Worm (Caenorhabditis elegans) whole organism, L2 larva: ENCODE data around the gene H02F09.2.
A peak's percentile ranks its signal among the peaks of the same experiment; 100 is the strongest.

Experiments used
- C34F6.9 ChIP-seq: fragments of 150-350 bp; optimal IDR thresholded peaks from 2 replicates; lab custom pipeline; 2014; ENCODE audit warnings: missing biosample characterization, missing genetic modification characterization
- F13H6.1 ChIP-seq: sonication (generic microtip); optimal IDR thresholded peaks from 2 replicates; lab custom pipeline; 2016; ENCODE audit warnings: missing genetic modification characterization, missing compliant biosample characterization
- Y55F3AM.14 ChIP-seq: fragments of 200-800 bp; sonication (Bioruptor generic); optimal IDR thresholded peaks from 2 replicates; lab custom pipeline; 2018; ENCODE audit warnings: mild to moderate bottlenecking, missing genetic modification characterization, missing compliant biosample characterization
- ZK546.5 ChIP-seq: sonication (generic microtip); optimal IDR thresholded peaks from 2 replicates; lab custom pipeline; 2017; ENCODE audit warnings: missing biosample characterization, missing genetic modification characterization
- alr-1 ChIP-seq: fragments of 150-350 bp; optimal IDR thresholded peaks from 2 replicates; lab custom pipeline; 2014; ENCODE audit warnings: missing biosample characterization, missing genetic modification characterization
- ama-1 ChIP-seq: fragments of 150-350 bp; optimal IDR thresholded peaks from 2 replicates; lab custom pipeline; 2018; ENCODE audit warnings: inconsistent platforms
- blmp-1 ChIP-seq: sonication (generic microtip); optimal IDR thresholded peaks from 2 replicates; lab custom pipeline; 2017; ENCODE audit warnings: missing genetic modification characterization, mild to moderate bottlenecking, missing compliant biosample characterization, antibody characterized with exemption, moderate library complexity; ENCODE audit not compliant: insufficient read depth
- ceh-16 ChIP-seq: fragments of 150-350 bp; optimal IDR thresholded peaks from 2 replicates; lab custom pipeline; 2014; ENCODE audit warnings: missing biosample characterization, missing genetic modification characterization
- ceh-82 ChIP-seq: fragments of 150-350 bp; optimal IDR thresholded peaks from 2 replicates; lab custom pipeline; 2014; ENCODE audit warnings: missing biosample characterization, missing genetic modification characterization
- crh-2 ChIP-seq: sonication (generic microtip); optimal IDR thresholded peaks from 2 replicates; lab custom pipeline; 2017; ENCODE audit warnings: missing biosample characterization, missing genetic modification characterization
- dmd-4 ChIP-seq: sonication (generic microtip); optimal IDR thresholded peaks from 2 replicates; lab custom pipeline; 2017; ENCODE audit warnings: missing biosample characterization, missing genetic modification characterization
- egl-27 ChIP-seq: sonication (generic microtip); optimal IDR thresholded peaks from 3 replicates; lab custom pipeline; 2017; ENCODE audit warnings: missing biosample characterization, missing genetic modification reagents, missing genetic modification characterization
- elt-1 ChIP-seq: fragments of 150-350 bp; optimal IDR thresholded peaks from 2 replicates; lab custom pipeline; 2014; ENCODE audit warnings: missing biosample characterization, missing genetic modification characterization
- fos-1 ChIP-seq: fragments of 150-350 bp; optimal IDR thresholded peaks from 2 replicates; lab custom pipeline; 2014; ENCODE audit warnings: missing biosample characterization, missing genetic modification characterization
- gmeb-1 ChIP-seq: fragments of 150-350 bp; optimal IDR thresholded peaks from 2 replicates; lab custom pipeline; 2014; ENCODE audit warnings: missing biosample characterization, missing genetic modification characterization
- lin-11 ChIP-seq: fragments of 150-350 bp; sonication (generic microtip); optimal IDR thresholded peaks from 2 replicates; lab custom pipeline; 2014; ENCODE audit warnings: missing biosample characterization, missing genetic modification characterization, inconsistent platforms, mixed read lengths
- lin-13 ChIP-seq: fragments of 150-350 bp; optimal IDR thresholded peaks from 2 replicates; lab custom pipeline; 2014; ENCODE audit warnings: missing biosample characterization, missing genetic modification reagents, missing genetic modification characterization
- lin-39 ChIP-seq: fragments of 150-350 bp; optimal IDR thresholded peaks from 2 replicates; lab custom pipeline; 2014; ENCODE audit warnings: missing biosample characterization, missing genetic modification reagents, missing genetic modification characterization
- lsy-2 ChIP-seq, 2 experiments: fragments of 150-350 bp in 1 of 2; sonication (generic microtip) in 1 of 2; optimal IDR thresholded peaks; 2 replicates each; lab custom pipeline; 2014 to 2017; ENCODE audit warnings: missing biosample characterization in 2 of 2, missing genetic modification characterization in 2 of 2
- mab-5 ChIP-seq: fragments of 150-350 bp; optimal IDR thresholded peaks from 2 replicates; lab custom pipeline; 2014; ENCODE audit warnings: missing biosample characterization, missing genetic modification characterization
- mdl-1 ChIP-seq, 2 experiments: fragments of 150-350 bp in 1 of 2; sonication (generic microtip) in 1 of 2; optimal IDR thresholded peaks; 2 replicates each; lab custom pipeline; 2017; ENCODE audit warnings: missing biosample characterization in 2 of 2, missing genetic modification characterization in 2 of 2
- nhr-10 ChIP-seq: sonication (generic microtip); optimal IDR thresholded peaks from 2 replicates; lab custom pipeline; 2017; ENCODE audit warnings: missing biosample characterization, missing genetic modification characterization
- nhr-12 ChIP-seq: fragments of 150-350 bp; optimal IDR thresholded peaks from 2 replicates; lab custom pipeline; 2014; ENCODE audit warnings: missing biosample characterization, missing genetic modification characterization
- nhr-129 ChIP-seq: fragments of 150-350 bp; optimal IDR thresholded peaks from 2 replicates; lab custom pipeline; 2014; ENCODE audit warnings: missing biosample characterization, missing genetic modification characterization
- nhr-21 ChIP-seq: fragments of 150-350 bp; optimal IDR thresholded peaks from 2 replicates; lab custom pipeline; 2014; ENCODE audit warnings: missing biosample characterization, missing genetic modification characterization
- nhr-23 ChIP-seq: fragments of 150-350 bp; optimal IDR thresholded peaks from 2 replicates; lab custom pipeline; 2014; ENCODE audit warnings: missing biosample characterization, missing genetic modification reagents, missing genetic modification characterization
- nhr-237 ChIP-seq: fragments of 150-350 bp; optimal IDR thresholded peaks from 2 replicates; lab custom pipeline; 2014; ENCODE audit warnings: missing biosample characterization, missing genetic modification characterization
- nhr-25 ChIP-seq: fragments of 150-350 bp; sonication (generic microtip); optimal IDR thresholded peaks from 3 replicates; lab custom pipeline; 2014; ENCODE audit warnings: missing biosample characterization, missing genetic modification characterization
- nhr-6 ChIP-seq: fragments of 150-350 bp; optimal IDR thresholded peaks from 2 replicates; lab custom pipeline; 2014; ENCODE audit warnings: missing biosample characterization, missing genetic modification characterization
- nhr-77 ChIP-seq: fragments of 150-350 bp; optimal IDR thresholded peaks from 2 replicates; lab custom pipeline; 2014; ENCODE audit warnings: missing biosample characterization, missing genetic modification characterization
- peb-1 ChIP-seq: fragments of 150-350 bp; optimal IDR thresholded peaks from 2 replicates; lab custom pipeline; 2014; ENCODE audit warnings: missing biosample characterization, missing genetic modification characterization
- sem-4 ChIP-seq: fragments of 150-350 bp; optimal IDR thresholded peaks from 2 replicates; lab custom pipeline; 2014; ENCODE audit warnings: missing biosample characterization, missing genetic modification reagents, missing genetic modification characterization
- skn-1 ChIP-seq: sonication (generic microtip); optimal IDR thresholded peaks from 2 replicates; lab custom pipeline; 2017; ENCODE audit warnings: missing biosample characterization, missing genetic modification characterization
- sma-3 ChIP-seq: sonication (generic microtip); optimal IDR thresholded peaks from 2 replicates; lab custom pipeline; 2016; ENCODE audit warnings: missing genetic modification reagents, missing genetic modification characterization, missing compliant biosample characterization
- sma-9 ChIP-seq, 2 experiments: fragments of 150-350 bp in 1 of 2; sonication (generic microtip) in 1 of 2; optimal IDR thresholded peaks; 2 replicates each; lab custom pipeline; 2014 to 2016; ENCODE audit warnings: missing genetic modification characterization in 2 of 2, mild to moderate bottlenecking in 1 of 2, missing biosample characterization in 1 of 2, missing compliant biosample characterization in 1 of 2, missing genetic modification reagents in 1 of 2, moderate library complexity in 1 of 2
- snpc-4 ChIP-seq: fragments of 150-350 bp; optimal IDR thresholded peaks from 2 replicates; lab custom pipeline; 2014; ENCODE audit warnings: missing biosample characterization, missing genetic modification characterization
- unc-39 ChIP-seq: fragments of 150-350 bp; optimal IDR thresholded peaks from 2 replicates; lab custom pipeline; 2014; ENCODE audit warnings: missing biosample characterization, missing genetic modification characterization
- unc-55 ChIP-seq: fragments of 150-350 bp; sonication (generic microtip); optimal IDR thresholded peaks from 3 replicates; lab custom pipeline; 2014; ENCODE audit warnings: missing biosample characterization, missing genetic modification reagents, missing genetic modification characterization
- unc-62 ChIP-seq: fragments of 150-350 bp; optimal IDR thresholded peaks from 2 replicates; lab custom pipeline; 2014; ENCODE audit warnings: missing biosample characterization, missing genetic modification reagents, missing genetic modification characterization
- ztf-11 ChIP-seq: sonication (generic microtip); optimal IDR thresholded peaks from 2 replicates; lab custom pipeline; 2017; ENCODE audit warnings: missing biosample characterization, missing genetic modification characterization
- ztf-4 ChIP-seq: fragments of 150-350 bp; optimal IDR thresholded peaks from 2 replicates; lab custom pipeline; 2014; ENCODE audit warnings: missing biosample characterization, missing genetic modification characterization

The H02F09.2 gene

ce11 chrX:1571949-1572348 lies at the start of gene H02F09.2:
Gene H02F09.2 (plus strand): TSS chrX:1572249.
- TF ChIP-seq peb-1 (tag; lab: Kevin White, UChicago), result no peak
- TF ChIP-seq sma-9 (GFP tag; optimal IDR thresholded peaks at IDR 0.05; lab: Kevin White, UChicago), result no peak
- no peak for TF ChIP-seq sma-9 (tag; optimal IDR thresholded peaks at IDR 0.05; lab: Kevin White, UChicago)
- no peak for TF ChIP-seq skn-1 (tag; lab: Kevin White, UChicago)
- no peak for TF ChIP-seq nhr-25 (tag; lab: Kevin White, UChicago)
- TF ChIP-seq blmp-1, result no peak
- TF ChIP-seq snpc-4 (tag; lab: Kevin White, UChicago), result no peak
- no peak for TF ChIP-seq ceh-16 (tag; lab: Kevin White, UChicago)
- TF ChIP-seq nhr-23 (tag; lab: Kevin White, UChicago), result no peak

ce11 chrX:1523272-1523671 lies 48.8 kb upstream of the H02F09.2 start:
- TF ChIP-seq alr-1 (no peak), unc-39 (no peak), lin-11 (no peak), unc-62 (GFP tag; lab: Kevin White, UChicago) (no peak), ztf-4 (no peak)

- no peak for TF ChIP-seq elt-1
- no peak for TF ChIP-seq unc-39
- peak; percentile 22 for TF ChIP-seq mab-5 (tag; lab: Kevin White, UChicago)
- TF ChIP-seq snpc-4 (tag; lab: Kevin White, UChicago), result peak; percentile 41
- no peak for TF ChIP-seq nhr-77 (tag; lab: Kevin White, UChicago)
- peak; percentile 77 for TF ChIP-seq fos-1 (tag; lab: Kevin White, UChicago)
- TF ChIP-seq C34F6.9 (tag; lab: Kevin White, UChicago), result peak; percentile 63
- TF ChIP-seq ZK546.5 (tag; lab: Kevin White, UChicago), result no peak
- TF ChIP-seq nhr-129 (tag; lab: Kevin White, UChicago), result peak; percentile 55
- no peak for TF ChIP-seq sma-3 (GFP tag; lab: Kevin White, UChicago)
- TF ChIP-seq nhr-25 (tag; lab: Kevin White, UChicago), result peak; percentile 40
- TF ChIP-seq unc-55, result peak; percentile 66
- TF ChIP-seq F13H6.1 (tag; lab: Kevin White, UChicago), result peak; percentile 70
- no peak for TF ChIP-seq dmd-4
- TF ChIP-seq ceh-82 (tag; lab: Kevin White, UChicago), result no peak
- TF ChIP-seq mdl-1 (tag; optimal IDR thresholded peaks at IDR 0.05; lab: Kevin White, UChicago), result peak in 1 of 2 experiments; percentile 31
- TF ChIP-seq sma-9 (GFP tag; optimal IDR thresholded peaks at IDR 0.05; lab: Kevin White, UChicago), result peak; percentile 75
- TF ChIP-seq sma-9 (tag; optimal IDR thresholded peaks at IDR 0.05; lab: Kevin White, UChicago), result no peak
- TF ChIP-seq egl-27 (tag; lab: Kevin White, UChicago), result peak; percentile 29
- peak; percentile 51 for TF ChIP-seq crh-2 (tag; lab: Kevin White, UChicago)
- peak; percentile 14 to 56 for TF ChIP-seq lsy-2 (tag; optimal IDR thresholded peaks at IDR 0.05; lab: Kevin White, UChicago)
- TF ChIP-seq sem-4 (tag; lab: Kevin White, UChicago), result peak; percentile 68
These were observed 47.5 kb upstream of the H02F09.2 start for ce11 chrX:1524559-1524958.

- TF ChIP-seq fos-1 (tag; lab: Kevin White, UChicago) (peak; percentile 67), nhr-12 (tag; lab: Kevin White, UChicago) (no peak)
These were observed 46.4 kb upstream of the H02F09.2 start for ce11 chrX:1525511-1526172.

ce11 chrX:1527338-1527737 lies 44.7 kb upstream of the H02F09.2 start:
- TF ChIP-seq ztf-11 (no peak), snpc-4 (tag; lab: Kevin White, UChicago) (no peak), F13H6.1 (tag; lab: Kevin White, UChicago) (peak; percentile 47), gmeb-1 (tag; lab: Kevin White, UChicago) (no peak), ama-1 (lab: Kevin White, UChicago) (no peak), lin-11 (no peak), nhr-237 (no peak), Y55F3AM.14 (GFP tag; lab: Kevin White, UChicago) (no peak), lin-39 (tag; lab: Kevin White, UChicago) (no peak), nhr-10 (tag; lab: Kevin White, UChicago) (no peak), ztf-4 (no peak), nhr-129 (tag; lab: Kevin White, UChicago) (peak; percentile 51), nhr-21 (tag; lab: Kevin White, UChicago) (no peak), elt-1 (no peak), sem-4 (tag; lab: Kevin White, UChicago) (peak; percentile 31), ceh-16 (tag; lab: Kevin White, UChicago) (peak; percentile 48), dmd-4 (no peak), lsy-2 (tag; optimal IDR thresholded peaks at IDR 0.05; lab: Kevin White, UChicago) (no peak), sma-3 (GFP tag; lab: Kevin White, UChicago) (peak; percentile 53), crh-2 (tag; lab: Kevin White, UChicago) (peak; percentile 57), nhr-77 (tag; lab: Kevin White, UChicago) (no peak), peb-1 (tag; lab: Kevin White, UChicago) (no peak), C34F6.9 (tag; lab: Kevin White, UChicago) (peak; percentile 21), unc-62 (GFP tag; lab: Kevin White, UChicago) (no peak), unc-55 (no peak), lin-13 (GFP tag; lab: Kevin White, UChicago) (peak; percentile 7), ceh-82 (tag; lab: Kevin White, UChicago) (no peak), nhr-23 (tag; lab: Kevin White, UChicago) (no peak), alr-1 (no peak), nhr-6 (tag; lab: Kevin White, UChicago) (no peak)
